Worm (Caenorhabditis elegans): Measurements from ENCODE around the gene ttr-38.

- TF ChIP-seq aly-2 (tag; optimal IDR thresholded peaks at IDR 0.05) (no peak), alr-1 (tag; optimal IDR thresholded peaks at IDR 0.05; ENCODE audit: borderline replicate concordance) (no peak), efl-1 (optimal IDR thresholded peaks at IDR 0.05) (no peak), efl-1 (GFP tag; optimal IDR thresholded peaks at IDR 0.05 in 1 of 2) (no peak), pax-3 (tag; optimal IDR thresholded peaks at IDR 0.05) (no peak), mab-9 (GFP tag; IDR thresholded peaks at IDR 0.05) (no peak), nhr-20 (tag; optimal IDR thresholded peaks at IDR 0.05) (no peak), ztf-11 (tag; optimal IDR thresholded peaks at IDR 0.05) (no peak), nhr-11 (tag; optimal IDR thresholded peaks at IDR 0.05) (no peak), hpl-2 (GFP tag; optimal IDR thresholded peaks at IDR 0.05) (no peak), xbp-1 (tag; optimal IDR thresholded peaks at IDR 0.05) (no peak), jun-1 (tag; optimal IDR thresholded peaks at IDR 0.05) (no peak), elt-2 (tag; optimal IDR thresholded peaks at IDR 0.05) (no peak)
Observed at ce11 chrX:9264231-9264630, 50.1 kb downstream of the ttr-38 start, which contains the start of gene F18G5.6.

Data from whole organism, L1 larva.